Fruit fly (Drosophila melanogaster) whole organism, embryonic: ENCODE measurements around the gene CG10948.

Experiments
- ATbp ChIP-seq: fragments of 200-800 bp; sonication (Bioruptor generic); optimal IDR thresholded peaks from 2 replicates; lab custom pipeline; 2017; ENCODE audit warnings: missing biosample characterization, mild to moderate bottlenecking, missing genetic modification characterization, missing genetic modification reagents
- Bdp1 ChIP-seq: fragments of 200-800 bp; sonication (Bioruptor generic); optimal IDR thresholded peaks from 3 replicates; lab custom pipeline; 2016; ENCODE audit warnings: missing biosample characterization, missing genetic modification characterization
- CG10462 ChIP-seq: fragments of 200-800 bp; sonication (Bioruptor generic); optimal IDR thresholded peaks from 2 replicates; lab custom pipeline; 2016; ENCODE audit warnings: missing biosample characterization, missing genetic modification characterization
- CG13287 ChIP-seq: fragments of 200-800 bp; sonication (Bioruptor generic); IDR thresholded peaks from 2 replicates; pipeline ENCODE4 v1.3.6; 2022; ENCODE audit warnings: missing biosample characterization, missing genetic modification characterization; ENCODE audit not compliant: partially characterized antibody
- CG13424 ChIP-seq: fragments of 200-800 bp; sonication (Bioruptor generic); optimal IDR thresholded peaks from 2 replicates; lab custom pipeline; 2019; ENCODE audit warnings: missing biosample characterization, mild to moderate bottlenecking, missing genetic modification characterization, moderate library complexity
- CG13894 ChIP-seq: fragments of 200-800 bp; sonication (Bioruptor generic); optimal IDR thresholded peaks from 3 replicates; lab custom pipeline; 2018; ENCODE audit warnings: missing biosample characterization, mild to moderate bottlenecking, missing genetic modification characterization, moderate library complexity
- CG14441 ChIP-seq: fragments of 200-800 bp; sonication (Bioruptor generic); IDR thresholded peaks from 2 replicates; pipeline ENCODE4 v1.3.6; 2022; ENCODE audit warnings: missing biosample characterization, missing genetic modification characterization
- CG17612 ChIP-seq: fragments of 200-800 bp; sonication (Bioruptor generic); IDR thresholded peaks from 2 replicates; pipeline ENCODE4 v1.3.6; 2022; ENCODE audit warnings: missing biosample characterization, missing genetic modification characterization
- CG17802 ChIP-seq: fragments of 200-800 bp; sonication (Bioruptor generic); optimal IDR thresholded peaks from 2 replicates; lab custom pipeline; 2018; ENCODE audit warnings: missing biosample characterization, mild to moderate bottlenecking, missing genetic modification characterization, moderate library complexity
- CG31388 ChIP-seq: fragments of 200-800 bp; sonication (Bioruptor generic); optimal IDR thresholded peaks from 2 replicates; lab custom pipeline; 2016; ENCODE audit warnings: missing biosample characterization, missing genetic modification characterization
- CG3407 ChIP-seq: fragments of 200-800 bp; sonication (Bioruptor generic); optimal IDR thresholded peaks from 2 replicates; lab custom pipeline; 2018; ENCODE audit warnings: missing biosample characterization, mild to moderate bottlenecking, missing genetic modification characterization
- CG34376 ChIP-seq: fragments of 200-800 bp; sonication (Bioruptor generic); optimal IDR thresholded peaks from 2 replicates; lab custom pipeline; 2018; ENCODE audit warnings: missing biosample characterization, mild to moderate bottlenecking, missing genetic modification characterization
- CG3838 ChIP-seq: fragments of 200-800 bp; sonication (Bioruptor generic); optimal IDR thresholded peaks from 3 replicates; lab custom pipeline; 2016; ENCODE audit warnings: missing biosample characterization, missing genetic modification characterization
- CG3847 ChIP-seq: fragments of 200-800 bp; sonication (Bioruptor generic); IDR thresholded peaks from 2 replicates; pipeline ENCODE4 v1.3.6; 2022; ENCODE audit warnings: missing biosample characterization, missing genetic modification characterization
- CG6254 ChIP-seq: fragments of 200-800 bp; sonication (Bioruptor generic); optimal IDR thresholded peaks from 3 replicates; lab custom pipeline; 2017; ENCODE audit warnings: mild to moderate bottlenecking, missing biosample characterization, missing genetic modification reagents, missing genetic modification characterization
- CG7786 ChIP-seq: fragments of 200-800 bp; sonication (Bioruptor generic); optimal IDR thresholded peaks from 2 replicates; lab custom pipeline; 2016; ENCODE audit warnings: missing biosample characterization, missing genetic modification characterization
- CG7839 ChIP-seq: fragments of 200-800 bp; sonication (Bioruptor generic); optimal IDR thresholded peaks from 3 replicates; lab custom pipeline; 2018; ENCODE audit warnings: missing biosample characterization, mild to moderate bottlenecking, missing genetic modification characterization, moderate library complexity
- CG8924 ChIP-seq: fragments of 200-800 bp; optimal IDR thresholded peaks from 3 replicates; lab custom pipeline; 2019; ENCODE audit warnings: missing biosample characterization, mild to moderate bottlenecking, missing genetic modification characterization, moderate library complexity
- Dad ChIP-seq: fragments of 200-800 bp; sonication (Bioruptor generic); optimal IDR thresholded peaks from 3 replicates; lab custom pipeline; 2016; ENCODE audit warnings: missing biosample characterization, missing genetic modification characterization
- Dip3 ChIP-seq: fragments of 200-800 bp; sonication (Bioruptor generic); optimal IDR thresholded peaks from 3 replicates; lab custom pipeline; 2016; ENCODE audit warnings: missing biosample characterization, missing genetic modification characterization
- Dref ChIP-seq: fragments of 200-800 bp; sonication (Bioruptor generic); IDR thresholded peaks from 2 replicates; pipeline ENCODE4 v1.3.6; 2022; ENCODE audit warnings: missing biosample characterization, missing genetic modification characterization
- Drgx ChIP-seq: fragments of 200-800 bp; sonication (Bioruptor generic); IDR thresholded peaks from 2 replicates; pipeline ENCODE4 v1.3.6; 2022; ENCODE audit warnings: missing biosample characterization, missing genetic modification characterization
- E2f2 ChIP-seq: fragments of 200-800 bp; sonication (Bioruptor generic); IDR thresholded peaks from 2 replicates; pipeline ENCODE4 v1.3.6; 2022; ENCODE audit warnings: missing biosample characterization, missing genetic modification characterization
- Fer2 ChIP-seq: fragments of 200-800 bp; sonication (Bioruptor generic); optimal IDR thresholded peaks from 2 replicates; lab custom pipeline; 2018; ENCODE audit warnings: missing biosample characterization, mild to moderate bottlenecking, missing genetic modification characterization, moderate library complexity
- H2.0 ChIP-seq: fragments of 200-800 bp; sonication (Bioruptor generic); IDR thresholded peaks from 2 replicates; pipeline ENCODE4 v1.3.6; 2022; ENCODE audit warnings: missing biosample characterization, missing genetic modification characterization
- HmgZ ChIP-seq: fragments of 200-800 bp; sonication (Bioruptor generic); optimal IDR thresholded peaks from 2 replicates; lab custom pipeline; 2018; ENCODE audit warnings: missing biosample characterization, mild to moderate bottlenecking, missing genetic modification characterization
- Lhr ChIP-seq: fragments of 200-800 bp; sonication (Bioruptor generic); optimal IDR thresholded peaks from 3 replicates; lab custom pipeline; 2017; ENCODE audit warnings: mild to moderate bottlenecking, missing biosample characterization, missing genetic modification reagents, missing genetic modification characterization
- MESR4 ChIP-seq: fragments of 200-800 bp; sonication (Bioruptor generic); optimal IDR thresholded peaks from 2 replicates; lab custom pipeline; 2018; ENCODE audit warnings: missing biosample characterization, mild to moderate bottlenecking, missing genetic modification characterization, moderate library complexity
- Max ChIP-seq: fragments of 200-800 bp; sonication (Bioruptor generic); optimal IDR thresholded peaks from 2 replicates; lab custom pipeline; 2016; ENCODE audit warnings: missing biosample characterization, mild to moderate bottlenecking, missing genetic modification characterization
- Nf-YB ChIP-seq: fragments of 200-800 bp; sonication (Bioruptor generic); optimal IDR thresholded peaks from 3 replicates; lab custom pipeline; 2019; ENCODE audit warnings: missing biosample characterization, mild to moderate bottlenecking, missing genetic modification characterization, moderate library complexity
- Poxn ChIP-seq: fragments of 200-800 bp; sonication (Bioruptor generic); IDR thresholded peaks from 2 replicates; pipeline ENCODE4 v1.3.6; 2022; ENCODE audit warnings: missing biosample characterization, missing genetic modification characterization
- Rx ChIP-seq: fragments of 200-800 bp; sonication (Bioruptor generic); IDR thresholded peaks from 2 replicates; pipeline ENCODE4 v1.3.6; 2022; ENCODE audit warnings: missing biosample characterization, missing genetic modification characterization
- Tbp ChIP-seq: fragments of >200 bp; optimal IDR thresholded peaks from 2 replicates; lab custom pipeline; 2018; ENCODE audit warnings: missing biosample characterization, missing genetic modification characterization
- bsh ChIP-seq, 2 experiments: fragments of 200-800 bp; sonication (Bioruptor generic); optimal IDR thresholded peaks; 2 replicates each; lab custom pipeline; 2017 to 2018; ENCODE audit warnings: mild to moderate bottlenecking in 2 of 2, missing biosample characterization in 2 of 2, missing genetic modification characterization in 2 of 2, moderate library complexity in 1 of 2
- cato ChIP-seq: fragments of 200-800 bp; sonication (Bioruptor generic); optimal IDR thresholded peaks from 2 replicates; lab custom pipeline; 2016; ENCODE audit warnings: missing biosample characterization, missing genetic modification characterization, borderline replicate concordance
- dysf ChIP-seq: fragments of 200-800 bp; sonication (Bioruptor generic); IDR thresholded peaks from 3 replicates; pipeline ENCODE4 v1.3.6; 2022; ENCODE audit warnings: missing biosample characterization, missing genetic modification characterization
- gsb-n ChIP-seq: fragments of 200-800 bp; sonication (Bioruptor generic); optimal IDR thresholded peaks from 3 replicates; lab custom pipeline; 2018; ENCODE audit warnings: missing biosample characterization, mild to moderate bottlenecking, missing genetic modification characterization
- gt ChIP-seq: fragments of 200-800 bp; sonication (Bioruptor generic); IDR thresholded peaks from 2 replicates; pipeline ENCODE4 v1.3.6; 2022; ENCODE audit warnings: missing biosample characterization, missing genetic modification characterization
- nerfin-2 ChIP-seq: fragments of 200-800 bp; sonication (Bioruptor generic); IDR thresholded peaks from 2 replicates; pipeline ENCODE4 v1.3.6; 2022; ENCODE audit warnings: missing biosample characterization, missing genetic modification characterization; ENCODE audit not compliant: partially characterized antibody
- oc ChIP-seq: fragments of 200-800 bp; sonication (Bioruptor generic); optimal IDR thresholded peaks from 2 replicates; lab custom pipeline; 2018; ENCODE audit warnings: missing biosample characterization, mild to moderate bottlenecking, missing genetic modification characterization, moderate library complexity
- odd ChIP-seq: fragments of 200-800 bp; sonication (Bioruptor generic); optimal IDR thresholded peaks from 2 replicates; lab custom pipeline; 2017; ENCODE audit warnings: missing biosample characterization, mild to moderate bottlenecking, missing genetic modification characterization
- pho ChIP-seq: fragments of 200-800 bp; sonication (Bioruptor generic); optimal IDR thresholded peaks from 2 replicates; lab custom pipeline; 2016; ENCODE audit warnings: missing biosample characterization, missing genetic modification characterization
- run ChIP-seq: fragments of 200-800 bp; sonication (Bioruptor generic); optimal IDR thresholded peaks from 3 replicates; lab custom pipeline; 2018; ENCODE audit warnings: missing biosample characterization, mild to moderate bottlenecking, missing genetic modification characterization
- sc ChIP-seq, 3 experiments: fragments of >200 bp in 2 of 3; fragments of 200-800 bp in 1 of 3; sonication (Bioruptor generic) in 1 of 3; optimal IDR thresholded peaks; 2 replicates in 2 of 3; 3 replicates in 1 of 3; lab custom pipeline; 2017; ENCODE audit warnings: mild to moderate bottlenecking in 1 of 3, missing biosample characterization in 1 of 3, missing genetic modification characterization in 1 of 3, missing genetic modification reagents in 1 of 3
- slou ChIP-seq: fragments of 200-800 bp; sonication (Bioruptor generic); optimal IDR thresholded peaks from 3 replicates; lab custom pipeline; 2016; ENCODE audit warnings: missing biosample characterization, missing genetic modification characterization
- sqz ChIP-seq: fragments of 200-800 bp; sonication (Bioruptor generic); optimal IDR thresholded peaks from 3 replicates; lab custom pipeline; 2018; ENCODE audit warnings: missing biosample characterization, mild to moderate bottlenecking, missing genetic modification characterization
- sug ChIP-seq: fragments of 200-800 bp; optimal IDR thresholded peaks from 2 replicates; lab custom pipeline; 2019; ENCODE audit warnings: missing biosample characterization, mild to moderate bottlenecking, missing genetic modification characterization, moderate library complexity
- tll ChIP-seq, 2 experiments: fragments of 200-800 bp in 1 of 2; fragments of >200 bp in 1 of 2; sonication (Bioruptor generic) in 1 of 2; optimal IDR thresholded peaks; 2 replicates each; lab custom pipeline; 2017 to 2019; ENCODE audit warnings: missing biosample characterization in 2 of 2, missing genetic modification characterization in 2 of 2, mild to moderate bottlenecking in 1 of 2, moderate library complexity in 1 of 2
- trem ChIP-seq: fragments of 200-800 bp; optimal IDR thresholded peaks from 3 replicates; lab custom pipeline; 2019; ENCODE audit warnings: missing biosample characterization, mild to moderate bottlenecking, missing genetic modification characterization, moderate library complexity
- yki ChIP-seq: fragments of >200 bp; optimal IDR thresholded peaks from 3 replicates; lab custom pipeline; 2018

Gene CG10948

DNA sequence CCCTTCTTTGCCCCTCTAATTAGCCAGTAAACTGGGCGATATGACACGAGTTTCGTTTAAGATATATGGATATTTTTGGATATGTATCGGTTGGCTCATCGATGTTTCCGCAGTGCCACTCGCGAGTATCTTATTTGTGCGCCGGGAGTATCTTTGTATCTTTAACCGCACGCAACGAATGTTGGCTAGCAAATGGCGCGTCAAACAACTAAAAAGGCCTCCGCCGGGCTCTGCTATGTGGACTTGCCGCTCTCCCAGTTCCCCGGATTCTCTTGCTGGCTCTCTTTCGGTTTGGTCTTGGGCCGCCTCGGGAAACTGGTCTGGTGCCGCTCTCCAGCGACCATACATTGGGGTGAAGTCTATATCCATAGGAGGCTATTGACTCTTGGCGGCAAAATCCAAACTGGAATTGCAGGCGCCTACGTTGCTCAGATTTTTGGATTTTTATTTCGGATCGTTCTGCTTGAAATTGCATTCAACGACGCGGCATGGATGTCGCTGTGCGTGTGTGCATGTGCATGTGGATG lies 17.5 kb downstream of the CG10948 start (continued):
- TF ChIP-seq CG13894 (tag; lab: Kevin White, UChicago): peak; percentile 59
- no peak for TF ChIP-seq CG31388 (GFP tag; lab: Kevin White, UChicago)
- TF ChIP-seq nerfin-2 (GFP tag; lab: Robert Waterston, UW): no peak
- no peak for TF ChIP-seq CG8924 (tag; lab: Kevin White, UChicago)
- TF ChIP-seq run (tag; lab: Kevin White, UChicago): peak; percentile 23
- TF ChIP-seq Dad (GFP tag; lab: Kevin White, UChicago): no peak
- no peak for TF ChIP-seq gsb-n (tag; lab: Kevin White, UChicago)
- no peak for TF ChIP-seq HmgZ (tag; lab: Kevin White, UChicago)
- TF ChIP-seq E2f2: peak; percentile 48; the same call in 1 of the 2 replicates
- TF ChIP-seq CG13287 (GFP tag; lab: Robert Waterston, UW): 0 out of 2 replicates have a peak, but pooled peaks have one; percentile 33
- no peak for TF ChIP-seq CG17612 (GFP tag; lab: Robert Waterston, UW)
- TF ChIP-seq Max (GFP tag; lab: Kevin White, UChicago): no peak
- TF ChIP-seq ATbp (GFP tag; lab: Kevin White, UChicago): no peak
- no peak for TF ChIP-seq MESR4 (GFP tag; lab: Kevin White, UChicago)
- no peak for TF ChIP-seq CG3838 (GFP tag; lab: Kevin White, UChicago)
- no peak for TF ChIP-seq H2.0
- TF ChIP-seq slou (GFP tag; lab: Kevin White, UChicago): no peak
- TF ChIP-seq Nf-YB (GFP tag; lab: Kevin White, UChicago): no peak
- TF ChIP-seq Dref: no peak
- no peak for TF ChIP-seq gt
- no peak for TF ChIP-seq CG14441 (GFP tag; lab: Robert Waterston, UW)
- TF ChIP-seq Tbp (GFP tag; lab: Kevin White, UChicago): no peak
- TF ChIP-seq Bdp1 (GFP tag; lab: Kevin White, UChicago): no peak
- TF ChIP-seq cato (GFP tag; lab: Kevin White, UChicago): no peak
- TF ChIP-seq Rx: no peak
- no peak for TF ChIP-seq CG10462 (GFP tag; lab: Kevin White, UChicago)
- no peak for TF ChIP-seq odd (GFP tag; lab: Kevin White, UChicago)
- TF ChIP-seq Poxn (GFP tag; lab: Robert Waterston, UW): no peak
- peak; percentile 41 for TF ChIP-seq CG34376 (GFP tag; lab: Kevin White, UChicago)
- TF ChIP-seq CG3407 (GFP tag; lab: Kevin White, UChicago): no peak
- TF ChIP-seq Dip3 (GFP tag; lab: Kevin White, UChicago): no peak
- TF ChIP-seq bsh (GFP tag; optimal IDR thresholded peaks at IDR 0.05; lab: Kevin White, UChicago): peak in 1 of 2 experiments; percentile 29
- TF ChIP-seq yki (lab: Kevin White, UChicago): peak; percentile 59
- TF ChIP-seq CG7839: no peak
- TF ChIP-seq trem: no peak
- no peak for TF ChIP-seq tll (GFP tag; optimal IDR thresholded peaks at IDR 0.05; lab: Kevin White, UChicago)
- no peak for TF ChIP-seq Lhr (GFP tag; lab: Kevin White, UChicago)
- no peak for TF ChIP-seq CG3847 (GFP tag; lab: Robert Waterston, UW)
- no peak for TF ChIP-seq dysf (GFP tag; lab: Robert Waterston, UW)
- TF ChIP-seq pho: no peak
- peak; percentile 28; the same call in 1 of the 2 replicates for TF ChIP-seq Drgx (GFP tag; lab: Robert Waterston, UW)
- TF ChIP-seq sug (tag; lab: Kevin White, UChicago): peak; percentile 12
- TF ChIP-seq oc (tag; lab: Kevin White, UChicago): no peak
- TF ChIP-seq Fer2 (tag; lab: Kevin White, UChicago): no peak
- no peak for TF ChIP-seq CG13424 (tag; lab: Kevin White, UChicago)
- TF ChIP-seq sqz (GFP tag; lab: Kevin White, UChicago): no peak
- TF ChIP-seq CG7786 (GFP tag; lab: Kevin White, UChicago): no peak
- TF ChIP-seq CG6254 (GFP tag; lab: Kevin White, UChicago): no peak
- TF ChIP-seq CG17802 (tag; lab: Kevin White, UChicago): no peak
- TF ChIP-seq sc (optimal IDR thresholded peaks at IDR 0.05; lab: Kevin White, UChicago): no peak
- TF ChIP-seq sc (GFP tag; optimal IDR thresholded peaks at IDR 0.05; lab: Kevin White, UChicago): no peak
